Worm (Caenorhabditis elegans) whole organism, L1 larva: Measurements from ENCODE around the gene ccdc-149.

Experiments used
- C16A3.4 ChIP-seq: fragments of 150-350 bp; optimal IDR thresholded peaks from 2 replicates; lab custom pipeline; 2014; ENCODE audit warnings: missing biosample characterization, missing genetic modification characterization
- C34B4.2 ChIP-seq: sonication (generic microtip); optimal IDR thresholded peaks from 2 replicates; lab custom pipeline; 2017; ENCODE audit warnings: mild to moderate bottlenecking, missing genetic modification characterization, missing compliant biosample characterization
- F16B12.6 ChIP-seq: fragments of 150-350 bp; optimal IDR thresholded peaks from 2 replicates; lab custom pipeline; 2014; ENCODE audit warnings: missing biosample characterization, missing genetic modification characterization
- aha-1 ChIP-seq: fragments of 150-350 bp; optimal IDR thresholded peaks from 2 replicates; lab custom pipeline; 2014; ENCODE audit warnings: missing biosample characterization, missing genetic modification characterization
- blmp-1 ChIP-seq: fragments of 150-350 bp; optimal IDR thresholded peaks from 2 replicates; lab custom pipeline; 2014; ENCODE audit warnings: missing biosample characterization, missing genetic modification characterization
- ceh-63 ChIP-seq: fragments of 200-800 bp; sonication (Bioruptor generic); optimal IDR thresholded peaks from 2 replicates; lab custom pipeline; 2018; ENCODE audit warnings: mild to moderate bottlenecking, missing genetic modification characterization, missing compliant biosample characterization
- ceh-82 ChIP-seq, 3 experiments: fragments of 150-350 bp in 1 of 3; sonication (generic microtip) in 2 of 3; optimal IDR thresholded peaks; 2 replicates each; lab custom pipeline; 2014 to 2017; ENCODE audit warnings: missing biosample characterization in 3 of 3, missing genetic modification characterization in 3 of 3
- ceh-88 ChIP-seq: fragments of 200-800 bp; sonication (Bioruptor generic); IDR thresholded peaks from 2 replicates; pipeline ENCODE4 v1.3.6; 2022; ENCODE audit warnings: missing genetic modification characterization, missing compliant biosample characterization
- dpl-1 ChIP-seq, 3 experiments: fragments of 150-350 bp in 2 of 3; sonication (generic microtip) in 1 of 3; optimal IDR thresholded peaks; 2 replicates each; lab custom pipeline; 2014 to 2017; ENCODE audit warnings: missing biosample characterization in 3 of 3, missing genetic modification characterization in 3 of 3, missing genetic modification reagents in 3 of 3
- dsc-1 ChIP-seq: sonication (generic microtip); optimal IDR thresholded peaks from 2 replicates; lab custom pipeline; 2016; ENCODE audit warnings: mild to moderate bottlenecking, missing genetic modification characterization, missing compliant biosample characterization
- efl-1 ChIP-seq, 4 experiments: fragments of 150-350 bp; optimal IDR thresholded peaks in 3 of 4; peaks in 1 of 4; 1 replicate in 1 of 4; 2 replicates in 3 of 4; lab custom pipeline; 2014; ENCODE audit warnings: missing biosample characterization in 2 of 4, missing genetic modification characterization in 2 of 4, missing genetic modification reagents in 2 of 4
- efl-3 ChIP-seq: fragments of 200-800 bp; sonication (Bioruptor generic); optimal IDR thresholded peaks from 2 replicates; lab custom pipeline; 2018; ENCODE audit warnings: mild to moderate bottlenecking, missing genetic modification characterization, missing compliant biosample characterization
- egl-13 ChIP-seq: sonication (generic microtip); optimal IDR thresholded peaks from 2 replicates; lab custom pipeline; 2016; ENCODE audit warnings: missing genotype, missing genetic modification reagents, missing genetic modification characterization, missing compliant biosample characterization
- fkh-8 ChIP-seq: sonication (generic microtip); optimal IDR thresholded peaks from 2 replicates; lab custom pipeline; 2016; ENCODE audit warnings: mild to moderate bottlenecking, missing genetic modification characterization, missing compliant biosample characterization
- fos-1 ChIP-seq: fragments of 150-350 bp; optimal IDR thresholded peaks from 2 replicates; lab custom pipeline; 2014; ENCODE audit warnings: missing biosample characterization, missing genetic modification characterization
- hpl-2 ChIP-seq: fragments of 150-350 bp; optimal IDR thresholded peaks from 2 replicates; lab custom pipeline; 2014; ENCODE audit warnings: missing biosample characterization, missing genetic modification reagents, missing genetic modification characterization
- irx-1 ChIP-seq: sonication (generic microtip); optimal IDR thresholded peaks from 2 replicates; lab custom pipeline; 2016; ENCODE audit warnings: missing genetic modification characterization, missing compliant biosample characterization
- jun-1 ChIP-seq: fragments of 150-350 bp; optimal IDR thresholded peaks from 2 replicates; lab custom pipeline; 2014; ENCODE audit warnings: missing biosample characterization, missing genetic modification reagents, missing genetic modification characterization
- lin-14 ChIP-seq: fragments of 200-800 bp; sonication (Bioruptor generic); optimal IDR thresholded peaks from 2 replicates; lab custom pipeline; 2018; ENCODE audit warnings: mild to moderate bottlenecking, missing genetic modification characterization, moderate library complexity, missing compliant biosample characterization
- lir-3 ChIP-seq: sonication (generic microtip); optimal IDR thresholded peaks from 2 replicates; lab custom pipeline; 2016; ENCODE audit warnings: mild to moderate bottlenecking, missing genetic modification characterization, moderate library complexity, missing compliant biosample characterization; ENCODE audit not compliant: poor library complexity
- lsy-2 ChIP-seq, 2 experiments: fragments of 150-350 bp; optimal IDR thresholded peaks; 2 replicates each; lab custom pipeline; 2014; ENCODE audit warnings: missing biosample characterization in 2 of 2, missing genetic modification characterization in 2 of 2
- mab-9 ChIP-seq: fragments of 200-800 bp; sonication (Bioruptor generic); IDR thresholded peaks from 2 replicates; pipeline ENCODE4 v1.3.6; 2022; ENCODE audit warnings: missing genetic modification reagents, missing genetic modification characterization, missing compliant biosample characterization
- mdl-1 ChIP-seq, 2 experiments: fragments of 150-350 bp; optimal IDR thresholded peaks; 2 replicates each; lab custom pipeline; 2014 to 2017; ENCODE audit warnings: missing biosample characterization in 2 of 2, missing genetic modification characterization in 2 of 2, inconsistent platforms in 1 of 2
- nhr-12 ChIP-seq: sonication (generic microtip); optimal IDR thresholded peaks from 2 replicates; lab custom pipeline; 2017; ENCODE audit warnings: missing biosample characterization, missing genetic modification characterization
- nhr-19 ChIP-seq: fragments of 200-800 bp; sonication (Bioruptor generic); conservative IDR thresholded peaks from 2 replicates; pipeline ENCODE4 v1.3.6; 2022; ENCODE audit warnings: missing genetic modification characterization, missing compliant biosample characterization
- nhr-47 ChIP-seq: sonication (generic microtip); optimal IDR thresholded peaks from 2 replicates; lab custom pipeline; 2016; ENCODE audit warnings: mild to moderate bottlenecking, missing genetic modification characterization, moderate library complexity, missing compliant biosample characterization
- nhr-71 ChIP-seq: sonication (generic microtip); optimal IDR thresholded peaks from 2 replicates; lab custom pipeline; 2016; ENCODE audit warnings: mild to moderate bottlenecking, missing genetic modification characterization, moderate library complexity, missing compliant biosample characterization
- nhr-85 ChIP-seq: sonication (generic microtip); peaks from one replicate; lab custom pipeline; 2016; ENCODE audit warnings: missing genetic modification characterization, inconsistent platforms, missing compliant biosample characterization
- nhr-90 ChIP-seq: sonication (generic microtip); optimal IDR thresholded peaks from 2 replicates; lab custom pipeline; 2016; ENCODE audit warnings: mild to moderate bottlenecking, missing genetic modification characterization, missing compliant biosample characterization; ENCODE audit not compliant: poor library complexity
- pag-3 ChIP-seq: sonication (generic microtip); optimal IDR thresholded peaks from 2 replicates; lab custom pipeline; 2017; ENCODE audit warnings: missing genetic modification characterization, mild to moderate bottlenecking, missing compliant biosample characterization, antibody characterized with exemption, borderline replicate concordance; ENCODE audit not compliant: insufficient read depth
- pqm-1 ChIP-seq: sonication (generic microtip); optimal IDR thresholded peaks from 3 replicates; lab custom pipeline; 2017; ENCODE audit warnings: missing biosample characterization, missing genetic modification characterization
- rnt-1 ChIP-seq: sonication (generic microtip); optimal IDR thresholded peaks from 2 replicates; lab custom pipeline; 2016; ENCODE audit warnings: mild to moderate bottlenecking, missing genetic modification characterization, moderate library complexity, missing compliant biosample characterization
- skn-1 ChIP-seq: fragments of 150-350 bp; optimal IDR thresholded peaks from 2 replicates; lab custom pipeline; 2014; ENCODE audit warnings: missing biosample characterization, missing genetic modification characterization
- snpc-4 ChIP-seq: fragments of 150-350 bp; optimal IDR thresholded peaks from 2 replicates; lab custom pipeline; 2014; ENCODE audit warnings: missing biosample characterization, missing genetic modification characterization
- snu-23 ChIP-seq: sonication (generic microtip); optimal IDR thresholded peaks from 2 replicates; lab custom pipeline; 2016; ENCODE audit warnings: missing genetic modification characterization, missing compliant biosample characterization
- sup-37 ChIP-seq: fragments of 200-800 bp; sonication (Bioruptor generic); optimal IDR thresholded peaks from 2 replicates; lab custom pipeline; 2018; ENCODE audit warnings: mild to moderate bottlenecking, missing genetic modification characterization, missing compliant biosample characterization
- swsn-7 ChIP-seq: sonication (generic microtip); optimal IDR thresholded peaks from 2 replicates; lab custom pipeline; 2016; ENCODE audit warnings: missing genetic modification characterization, missing compliant biosample characterization
- tbx-2 ChIP-seq: sonication (generic microtip); optimal IDR thresholded peaks from 2 replicates; lab custom pipeline; 2016; ENCODE audit warnings: missing genetic modification characterization, missing compliant biosample characterization
- unc-30 ChIP-seq: sonication (generic microtip); optimal IDR thresholded peaks from 2 replicates; lab custom pipeline; 2017; ENCODE audit warnings: missing biosample characterization, missing genetic modification characterization
- unc-86 ChIP-seq: sonication (generic microtip); optimal IDR thresholded peaks from 2 replicates; lab custom pipeline; 2016; ENCODE audit warnings: missing genetic modification characterization, missing compliant biosample characterization
- xbp-1 ChIP-seq: sonication (generic microtip); optimal IDR thresholded peaks from 2 replicates; lab custom pipeline; 2016; ENCODE audit warnings: missing genetic modification characterization, missing compliant biosample characterization
- zag-1 ChIP-seq: fragments of 150-350 bp; optimal IDR thresholded peaks from 2 replicates; lab custom pipeline; 2014; ENCODE audit warnings: missing biosample characterization, missing genetic modification characterization
- zip-4 ChIP-seq: fragments of 200-800 bp; sonication (Bioruptor generic); optimal IDR thresholded peaks from 2 replicates; lab custom pipeline; 2018; ENCODE audit warnings: mild to moderate bottlenecking, missing genetic modification characterization, moderate library complexity, missing compliant biosample characterization
- ztf-4 ChIP-seq: fragments of 150-350 bp; optimal IDR thresholded peaks from 2 replicates; lab custom pipeline; 2014; ENCODE audit warnings: missing biosample characterization, missing genetic modification characterization

The ccdc-149 gene

ce11 chrX:11467320-11467732, 43.9 kb downstream of the ccdc-149 start (continued):
- peak; percentile 96 for TF ChIP-seq pag-3
- TF ChIP-seq zip-4 (GFP tag; lab: Kevin White, UChicago), result no peak
- no peak for TF ChIP-seq nhr-90 (tag; lab: Kevin White, UChicago)
- no peak for TF ChIP-seq ceh-63 (GFP tag; lab: Kevin White, UChicago)
- peak; percentile 46 for TF ChIP-seq ztf-4 (tag; lab: Kevin White, UChicago)
- TF ChIP-seq nhr-19, result peak; percentile 41
- peak; percentile 69 for TF ChIP-seq snu-23
- peak; percentile 77 for TF ChIP-seq egl-13 (tag; lab: Kevin White, UChicago)
- TF ChIP-seq unc-86 (tag; lab: Kevin White, UChicago), result peak; percentile 80
- TF ChIP-seq C34B4.2 (tag; lab: Kevin White, UChicago), result no peak
- TF ChIP-seq dpl-1 (GFP tag; optimal IDR thresholded peaks at IDR 0.05; lab: Kevin White, UChicago), result peak in 1 of 3 experiments; percentile 24
- TF ChIP-seq dsc-1, result peak; percentile 83

ce11 chrX:11466444-11467319, 44.6 kb downstream of the ccdc-149 start:
- TF ChIP-seq unc-30 (tag; lab: Kevin White, UChicago) (no peak), ceh-88 (GFP tag; lab: Robert Waterston, UW) (no peak), lin-14 (GFP tag; lab: Kevin White, UChicago) (no peak), swsn-7 (tag; lab: Kevin White, UChicago) (no peak), sup-37 (no peak), efl-1 (optimal IDR thresholded peaks at IDR 0.05; lab: Kevin White, UChicago) (no peak), efl-1 (GFP tag; optimal IDR thresholded peaks at IDR 0.05 in 1 of 2; lab: Kevin White, UChicago) (peak in 1 of 2 experiments; percentile 59), nhr-12 (tag; lab: Kevin White, UChicago) (no peak)

- peak; percentile 27 for TF ChIP-seq egl-13 (tag; lab: Kevin White, UChicago)
- TF ChIP-seq tbx-2 (tag; lab: Kevin White, UChicago), result peak; percentile 76
- TF ChIP-seq dsc-1, result peak; percentile 62
- no peak for TF ChIP-seq hpl-2 (GFP tag; lab: Kevin White, UChicago)
- peak; percentile 58 for TF ChIP-seq skn-1
- TF ChIP-seq zag-1 (tag; lab: Kevin White, UChicago), result no peak
- TF ChIP-seq nhr-12 (tag; lab: Kevin White, UChicago), result no peak
- peak in 1 of 3 experiments; percentile 13 for TF ChIP-seq dpl-1 (GFP tag; optimal IDR thresholded peaks at IDR 0.05; lab: Kevin White, UChicago)
- TF ChIP-seq unc-86 (tag; lab: Kevin White, UChicago), result peak; percentile 20
- no peak for TF ChIP-seq pqm-1 (tag; lab: Kevin White, UChicago)
- TF ChIP-seq aha-1 (tag; lab: Kevin White, UChicago), result no peak
- peak; percentile 36 for TF ChIP-seq fos-1 (tag; lab: Kevin White, UChicago)
- peak; percentile 1 for TF ChIP-seq ztf-4 (tag; lab: Kevin White, UChicago)
- peak; percentile 61; the same call in 1 of the 2 replicates for TF ChIP-seq nhr-19
- peak; percentile 86 for TF ChIP-seq nhr-71 (tag; lab: Kevin White, UChicago)
- TF ChIP-seq C16A3.4 (tag; lab: Kevin White, UChicago), result peak; percentile 62
- peak; percentile 38 for TF ChIP-seq pag-3
- peak in 1 of 2 experiments; percentile 64 for TF ChIP-seq mdl-1 (tag; optimal IDR thresholded peaks at IDR 0.05; lab: Kevin White, UChicago)
- peak; percentile 5 for TF ChIP-seq lir-3 (tag; lab: Kevin White, UChicago)
- TF ChIP-seq snpc-4 (tag; lab: Kevin White, UChicago), result no peak
- TF ChIP-seq blmp-1 (tag; lab: Kevin White, UChicago), result peak; percentile 75
- TF ChIP-seq F16B12.6 (tag; lab: Kevin White, UChicago), result no peak
- peak; percentile 51 for TF ChIP-seq irx-1
- TF ChIP-seq lin-14 (GFP tag; lab: Kevin White, UChicago), result peak; percentile 99
- no peak for TF ChIP-seq efl-3
- peak; percentile 60 for TF ChIP-seq jun-1 (tag; lab: Kevin White, UChicago)
- TF ChIP-seq nhr-90 (tag; lab: Kevin White, UChicago), result peak; percentile 62
- TF ChIP-seq mab-9 (GFP tag; lab: Robert Waterston, UW), result no peak
- TF ChIP-seq ceh-82 (tag; optimal IDR thresholded peaks at IDR 0.05; lab: Kevin White, UChicago), result peak; percentile 14 to 64 (median 58)
- TF ChIP-seq efl-1 (optimal IDR thresholded peaks at IDR 0.05; lab: Kevin White, UChicago), result peak; percentile 25 to 68
- TF ChIP-seq efl-1 (GFP tag; optimal IDR thresholded peaks at IDR 0.05 in 1 of 2; lab: Kevin White, UChicago), result peak in 1 of 2 experiments; percentile 94
- TF ChIP-seq nhr-85 (tag; lab: Kevin White, UChicago), result peak; percentile 91
- TF ChIP-seq rnt-1 (tag; lab: Kevin White, UChicago), result peak; percentile 51
- peak; percentile 50 for TF ChIP-seq fkh-8 (tag; lab: Kevin White, UChicago)
- peak; percentile 66 for TF ChIP-seq nhr-47
- peak; percentile 35 to 67 for TF ChIP-seq lsy-2 (tag; optimal IDR thresholded peaks at IDR 0.05; lab: Kevin White, UChicago)
- TF ChIP-seq xbp-1 (tag; lab: Kevin White, UChicago), result peak; percentile 52
These were observed 46.0 kb downstream of the ccdc-149 start, which contains the start of gene lin-14 for ce11 chrX:11465215-11465614. lin-14 (plus strand) TSS chrX:11465560.
